Worm (Caenorhabditis elegans) whole organism, late embryonic: ENCODE data around the gene T26C5.4.

Experiments used
- ceh-2 ChIP-seq: sonication (generic microtip); optimal IDR thresholded peaks from 2 replicates; lab custom pipeline; 2016; ENCODE audit warnings: missing genotype, missing genetic modification characterization, missing compliant biosample characterization
- ets-4 ChIP-seq: sonication (generic microtip); optimal IDR thresholded peaks from 2 replicates; lab custom pipeline; 2016; ENCODE audit warnings: missing genetic modification characterization, missing compliant biosample characterization
- hlh-30 ChIP-seq: sonication (generic microtip); optimal IDR thresholded peaks from 2 replicates; lab custom pipeline; 2017; ENCODE audit warnings: antibody characterized with exemption, missing genetic modification characterization, missing compliant biosample characterization; ENCODE audit not compliant: insufficient read depth
- pha-4 ChIP-seq: fragments of 150-350 bp; optimal IDR thresholded peaks from 2 replicates; lab custom pipeline; 2018; ENCODE audit warnings: missing biosample characterization, missing genetic modification reagents, missing genetic modification characterization
- pqm-1 ChIP-seq: sonication (generic microtip); optimal IDR thresholded peaks from 2 replicates; lab custom pipeline; 2016; ENCODE audit warnings: missing genetic modification characterization, missing compliant biosample characterization
- ref-2 ChIP-seq: sonication (generic microtip); optimal IDR thresholded peaks from 2 replicates; lab custom pipeline; 2016; ENCODE audit warnings: missing genetic modification characterization, missing compliant biosample characterization
- unc-86 ChIP-seq: sonication (generic microtip); optimal IDR thresholded peaks from 2 replicates; lab custom pipeline; 2016; ENCODE audit warnings: missing genetic modification characterization, missing compliant biosample characterization

DNA sequence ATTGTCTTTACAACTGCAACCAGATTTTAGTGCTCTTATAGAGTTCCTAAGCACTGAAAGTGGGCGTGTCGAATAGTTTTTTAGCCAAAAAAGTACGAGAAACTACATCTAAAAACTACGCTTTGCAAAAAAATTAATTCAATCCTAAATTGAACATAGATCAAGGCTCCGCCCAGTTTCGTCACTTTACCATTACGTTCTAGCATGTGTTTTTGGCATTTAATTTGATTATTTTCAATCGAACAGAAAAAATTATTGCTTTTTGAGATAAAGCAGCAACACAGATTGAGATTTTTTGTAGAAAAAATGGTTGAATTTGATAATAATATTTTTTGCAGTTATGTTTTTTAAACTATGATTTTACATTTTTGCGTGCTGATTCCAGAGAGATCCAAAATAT lies 3.9 kb upstream of the T26C5.4 start, which contains the start of gene nlp-82:
- no peak for TF ChIP-seq ref-2 (tag; lab: Kevin White, UChicago)
- TF ChIP-seq pha-4 = no peak
- no peak for TF ChIP-seq pqm-1 (tag; lab: Kevin White, UChicago)
- TF ChIP-seq hlh-30 (tag; lab: Kevin White, UChicago) = no peak
- TF ChIP-seq unc-86 = no peak
- TF ChIP-seq ets-4 (tag; lab: Kevin White, UChicago) = no peak
- no peak for TF ChIP-seq ceh-2 (tag; lab: Kevin White, UChicago)
